Worm (Caenorhabditis elegans): ENCODE results near the gene C23H4.6.

DNA sequence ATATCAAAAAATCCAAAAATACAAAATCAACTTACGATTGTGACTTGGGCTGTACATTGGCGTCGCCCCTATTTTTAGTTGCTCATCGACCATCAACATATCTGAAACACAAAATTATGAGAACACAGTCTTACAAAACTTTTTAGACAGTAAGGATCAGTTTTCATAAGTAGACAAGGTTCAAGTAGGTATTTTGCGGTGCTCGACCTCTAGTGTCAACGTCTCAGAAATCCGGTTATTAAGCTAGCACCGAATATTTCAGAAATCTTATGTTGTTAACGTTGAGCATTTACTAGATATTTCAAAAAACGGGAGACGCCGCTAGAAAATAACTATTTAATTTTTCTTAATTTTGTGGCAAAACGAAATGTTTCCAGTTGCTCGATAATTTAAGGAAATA is 35.4 kb downstream of the C23H4.6 start, which contains the start of gene otpl-8:
- TF ChIP-seq dpl-1 (GFP tag; optimal IDR thresholded peaks at IDR 0.05) (no peak), zag-1 (tag; optimal IDR thresholded peaks at IDR 0.05) (no peak), jun-1 (tag; optimal IDR thresholded peaks at IDR 0.05) (no peak), unc-62 (GFP tag; optimal IDR thresholded peaks at IDR 0.05) (no peak), nhr-76 (tag; optimal IDR thresholded peaks at IDR 0.05) (no peak), mdl-1 (tag; optimal IDR thresholded peaks at IDR 0.05) (no peak), nhr-237 (tag; optimal IDR thresholded peaks at IDR 0.05) (no peak), ztf-11 (tag; optimal IDR thresholded peaks at IDR 0.05) (no peak)

Measured in whole organism, L1 larva.